Worm (Caenorhabditis elegans) whole organism, L3 larva: ENCODE data around the gene M18.3.

Source experiments
- ama-1 ChIP-seq: fragments of 150-350 bp; optimal IDR thresholded peaks from 2 replicates; lab custom pipeline; 2018
- ceh-82 ChIP-seq: fragments of 150-350 bp; optimal IDR thresholded peaks from 2 replicates; lab custom pipeline; 2014; ENCODE audit warnings: missing biosample characterization, missing genetic modification characterization
- ceh-9 ChIP-seq: sonication (generic microtip); optimal IDR thresholded peaks from 2 replicates; lab custom pipeline; 2018; ENCODE audit warnings: missing biosample characterization, missing genetic modification characterization
- elt-3 ChIP-seq, 3 experiments: fragments of 150-350 bp in 1 of 3; sonication (generic microtip) in 2 of 3; optimal IDR thresholded peaks; 2 replicates in 2 of 3; 4 replicates in 1 of 3; lab custom pipeline; 2014 to 2017; ENCODE audit warnings: missing biosample characterization in 3 of 3, missing genetic modification characterization in 3 of 3
- pqm-1 ChIP-seq: fragments of 150-350 bp; optimal IDR thresholded peaks from 2 replicates; lab custom pipeline; 2017; ENCODE audit warnings: missing biosample characterization, missing genetic modification characterization, inconsistent platforms
- snpc-4 ChIP-seq: fragments of 150-350 bp; optimal IDR thresholded peaks from 2 replicates; lab custom pipeline; 2014; ENCODE audit warnings: missing biosample characterization, missing genetic modification characterization
- ztf-4 ChIP-seq: fragments of 150-350 bp; optimal IDR thresholded peaks from 2 replicates; lab custom pipeline; 2014; ENCODE audit warnings: missing biosample characterization, missing genetic modification characterization

DNA sequence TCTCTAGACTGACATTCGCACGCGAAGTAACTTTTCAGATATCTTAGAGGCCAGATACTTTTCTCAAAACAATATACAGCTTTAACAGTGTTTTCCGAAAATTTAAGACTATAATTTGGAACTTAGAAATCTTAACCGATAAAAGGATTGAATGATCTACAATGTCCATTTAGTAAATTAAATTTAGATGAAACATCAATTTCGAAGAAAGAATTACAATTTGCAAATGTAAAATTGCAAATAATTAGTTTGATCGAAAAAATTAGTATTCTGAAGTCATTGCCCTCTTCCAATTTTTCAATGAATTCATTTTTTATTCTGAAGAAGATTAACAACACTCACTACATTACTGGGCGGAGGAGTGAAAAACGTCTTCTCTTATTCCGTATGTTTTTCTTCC, 37.1 kb upstream of the M18.3 start, which contains the start of gene bath-37:
- TF ChIP-seq ceh-82 (tag; lab: Kevin White, UChicago) (no peak), ceh-9 (tag; lab: Kevin White, UChicago) (no peak), elt-3 (tag; optimal IDR thresholded peaks at IDR 0.05; lab: Kevin White, UChicago) (no peak), snpc-4 (no peak), ama-1 (lab: Kevin White, UChicago) (no peak), pqm-1 (no peak), ztf-4 (no peak)
